Fruit fly (Drosophila melanogaster) whole organism, embryonic: ENCODE data around the gene MED15.

Source experiments
- Atf-2 ChIP-seq: fragments of 200-800 bp; sonication (Bioruptor generic); optimal IDR thresholded peaks from 2 replicates; lab custom pipeline; 2016; ENCODE audit warnings: missing biosample characterization, missing genetic modification characterization
- CG10267 ChIP-seq: fragments of 200-800 bp; sonication (Bioruptor generic); optimal IDR thresholded peaks from 2 replicates; lab custom pipeline; 2018; ENCODE audit warnings: missing biosample characterization, mild to moderate bottlenecking, missing genetic modification characterization, moderate library complexity
- CG10274 ChIP-seq: fragments of 200-800 bp; sonication (Bioruptor generic); optimal IDR thresholded peaks from 3 replicates; lab custom pipeline; 2017; ENCODE audit warnings: missing biosample characterization, mild to moderate bottlenecking, missing genetic modification characterization
- CG11504 ChIP-seq: fragments of 200-800 bp; sonication (Bioruptor generic); optimal IDR thresholded peaks from 3 replicates; lab custom pipeline; 2019; ENCODE audit warnings: missing biosample characterization, mild to moderate bottlenecking, missing genetic modification characterization, moderate library complexity
- CG12219 ChIP-seq: fragments of 200-800 bp; sonication (Bioruptor generic); optimal IDR thresholded peaks from 3 replicates; lab custom pipeline; 2018; ENCODE audit warnings: missing biosample characterization, mild to moderate bottlenecking, missing genetic modification characterization
- CG12942 ChIP-seq: fragments of 200-800 bp; sonication (Bioruptor generic); optimal IDR thresholded peaks from 3 replicates; lab custom pipeline; 2016; ENCODE audit warnings: missing biosample characterization, missing genetic modification characterization
- CG14014 ChIP-seq: fragments of 200-800 bp; sonication (Bioruptor generic); IDR thresholded peaks from 2 replicates; pipeline ENCODE4 v1.3.6; 2022; ENCODE audit warnings: missing biosample characterization, missing genetic modification characterization
- CG31224 ChIP-seq: fragments of 200-800 bp; sonication (Bioruptor generic); IDR thresholded peaks from 2 replicates; pipeline ENCODE4 v1.3.6; 2022; ENCODE audit warnings: missing biosample characterization, missing genetic modification characterization
- CG31441 ChIP-seq: fragments of 200-800 bp; sonication (Bioruptor generic); IDR thresholded peaks from 2 replicates; pipeline ENCODE4 v1.3.6; 2022; ENCODE audit warnings: missing biosample characterization, missing genetic modification characterization
- CG42726 ChIP-seq: fragments of 200-800 bp; sonication (Bioruptor generic); IDR thresholded peaks from 2 replicates; pipeline ENCODE4 v1.3.6; 2022; ENCODE audit warnings: missing biosample characterization, missing genetic modification characterization; ENCODE audit not compliant: partially characterized antibody
- CG4360 ChIP-seq: fragments of 200-800 bp; sonication (Bioruptor generic); IDR thresholded peaks from 2 replicates; pipeline ENCODE4 v1.3.6; 2022; ENCODE audit warnings: missing biosample characterization, missing genetic modification characterization
- CG4617 ChIP-seq: fragments of 200-800 bp; sonication (Bioruptor generic); optimal IDR thresholded peaks from 3 replicates; lab custom pipeline; 2016; ENCODE audit warnings: missing biosample characterization, missing genetic modification characterization, borderline replicate concordance
- CG7372 ChIP-seq: fragments of 200-800 bp; sonication (Bioruptor generic); IDR thresholded peaks from 2 replicates; pipeline ENCODE4 v1.3.6; 2022; ENCODE audit warnings: missing biosample characterization, missing genetic modification characterization
- CG8281 ChIP-seq: fragments of 200-800 bp; sonication (Bioruptor generic); optimal IDR thresholded peaks from 2 replicates; lab custom pipeline; 2018; ENCODE audit warnings: missing biosample characterization, mild to moderate bottlenecking, missing genetic modification characterization, moderate library complexity
- CG8924 ChIP-seq: fragments of 200-800 bp; optimal IDR thresholded peaks from 3 replicates; lab custom pipeline; 2019; ENCODE audit warnings: missing biosample characterization, mild to moderate bottlenecking, missing genetic modification characterization, moderate library complexity
- D19A ChIP-seq: fragments of 200-800 bp; optimal IDR thresholded peaks from 3 replicates; lab custom pipeline; 2019; ENCODE audit warnings: missing biosample characterization, mild to moderate bottlenecking, missing genetic modification characterization, moderate library complexity
- Dek ChIP-seq: fragments of 200-800 bp; sonication (Bioruptor generic); optimal IDR thresholded peaks from 3 replicates; lab custom pipeline; 2019; ENCODE audit warnings: missing biosample characterization, mild to moderate bottlenecking, missing genetic modification characterization, moderate library complexity
- Dll ChIP-seq: fragments of 200-800 bp; sonication (Bioruptor generic); IDR thresholded peaks from 4 replicates; pipeline ENCODE4 v1.3.6; 2022; ENCODE audit warnings: missing biosample characterization, missing genetic modification characterization; ENCODE audit not compliant: partially characterized antibody
- Doc3 ChIP-seq: fragments of 200-800 bp; sonication (Bioruptor generic); IDR thresholded peaks from 3 replicates; pipeline ENCODE4 v1.3.6; 2022; ENCODE audit warnings: missing biosample characterization, missing genetic modification characterization; ENCODE audit not compliant: partially characterized antibody
- Drgx ChIP-seq: fragments of 200-800 bp; sonication (Bioruptor generic); IDR thresholded peaks from 2 replicates; pipeline ENCODE4 v1.3.6; 2022; ENCODE audit warnings: missing biosample characterization, missing genetic modification characterization
- Hey ChIP-seq: fragments of 200-800 bp; sonication (Bioruptor generic); optimal IDR thresholded peaks from 3 replicates; lab custom pipeline; 2018; ENCODE audit warnings: missing biosample characterization, mild to moderate bottlenecking, missing genetic modification characterization
- Hr3 ChIP-seq: fragments of 200-800 bp; sonication (Bioruptor generic); optimal IDR thresholded peaks from 3 replicates; lab custom pipeline; 2016; ENCODE audit warnings: missing biosample characterization, missing genetic modification characterization
- Hsf ChIP-seq: fragments of 200-800 bp; sonication (Bioruptor generic); optimal IDR thresholded peaks from 3 replicates; lab custom pipeline; 2016; ENCODE audit warnings: missing biosample characterization, missing genetic modification characterization
- Lim3 ChIP-seq: fragments of 200-800 bp; sonication (Bioruptor generic); IDR thresholded peaks from 2 replicates; pipeline ENCODE4 v1.3.6; 2022; ENCODE audit warnings: missing biosample characterization, missing genetic modification characterization
- NC2α ChIP-seq: fragments of 200-800 bp; sonication (Bioruptor generic); optimal IDR thresholded peaks from 2 replicates; lab custom pipeline; 2016; ENCODE audit warnings: missing biosample characterization, missing genetic modification characterization
- NFAT ChIP-seq: fragments of 200-800 bp; sonication (Bioruptor generic); IDR thresholded peaks from 2 replicates; pipeline ENCODE4 v1.3.6; 2022; ENCODE audit warnings: missing biosample characterization, missing genetic modification characterization
- Poxn ChIP-seq: fragments of 200-800 bp; sonication (Bioruptor generic); IDR thresholded peaks from 2 replicates; pipeline ENCODE4 v1.3.6; 2022; ENCODE audit warnings: missing biosample characterization, missing genetic modification characterization
- Sry-β ChIP-seq: fragments of 200-800 bp; sonication (Bioruptor generic); optimal IDR thresholded peaks from 2 replicates; lab custom pipeline; 2018; ENCODE audit warnings: missing biosample characterization, mild to moderate bottlenecking, missing genetic modification characterization, moderate library complexity
- Stat92E ChIP-seq, 3 experiments: fragments of >200 bp in 2 of 3; fragments of 200-800 bp in 1 of 3; sonication (Bioruptor generic) in 1 of 3; optimal IDR thresholded peaks; 2 replicates each; lab custom pipeline; 2017 to 2019; ENCODE audit warnings: missing biosample characterization in 3 of 3, missing genetic modification characterization in 3 of 3, mild to moderate bottlenecking in 1 of 3, moderate library complexity in 1 of 3
- TFAM ChIP-seq: fragments of 200-800 bp; sonication (Bioruptor generic); optimal IDR thresholded peaks from 2 replicates; lab custom pipeline; 2017; ENCODE audit warnings: missing biosample characterization, missing genetic modification characterization, inconsistent platforms
- al ChIP-seq: fragments of 200-800 bp; sonication (Bioruptor generic); IDR thresholded peaks from 2 replicates; pipeline ENCODE4 v1.3.6; 2022; ENCODE audit warnings: missing biosample characterization, missing genetic modification characterization
- ap ChIP-seq: fragments of 200-800 bp; sonication (Bioruptor generic); IDR thresholded peaks from 2 replicates; pipeline ENCODE4 v1.3.6; 2022; ENCODE audit warnings: missing biosample characterization, missing genetic modification characterization
- ase ChIP-seq: fragments of 200-800 bp; sonication (Bioruptor generic); IDR thresholded peaks from 3 replicates; pipeline ENCODE4 v1.3.6; 2022; ENCODE audit warnings: missing biosample characterization, missing genetic modification characterization
- ash1 ChIP-seq: fragments of 200-800 bp; sonication (Bioruptor generic); optimal IDR thresholded peaks from 2 replicates; lab custom pipeline; 2018; ENCODE audit warnings: missing biosample characterization, mild to moderate bottlenecking, missing genetic modification characterization
- bbx ChIP-seq: fragments of 200-800 bp; sonication (Bioruptor generic); IDR thresholded peaks from 2 replicates; pipeline ENCODE4 v1.3.6; 2022; ENCODE audit warnings: missing biosample characterization, missing genetic modification characterization; ENCODE audit not compliant: partially characterized antibody
- bowl ChIP-seq: fragments of 200-800 bp; sonication (Bioruptor generic); IDR thresholded peaks from 2 replicates; pipeline ENCODE4 v1.3.6; 2022; ENCODE audit warnings: missing biosample characterization, missing genetic modification characterization
- bsh ChIP-seq, 2 experiments: fragments of 200-800 bp; sonication (Bioruptor generic); optimal IDR thresholded peaks; 2 replicates each; lab custom pipeline; 2017 to 2018; ENCODE audit warnings: mild to moderate bottlenecking in 2 of 2, missing biosample characterization in 2 of 2, missing genetic modification characterization in 2 of 2, moderate library complexity in 1 of 2
- eyg ChIP-seq: fragments of 200-800 bp; sonication (Bioruptor generic); optimal IDR thresholded peaks from 3 replicates; lab custom pipeline; 2016; ENCODE audit warnings: missing biosample characterization, missing genetic modification characterization
- jigr1 ChIP-seq: fragments of 200-800 bp; sonication (Bioruptor generic); IDR thresholded peaks from 3 replicates; pipeline ENCODE4 v1.3.6; 2022; ENCODE audit warnings: missing biosample characterization, missing genetic modification characterization
- mirr ChIP-seq: fragments of 200-800 bp; sonication (Bioruptor generic); optimal IDR thresholded peaks from 3 replicates; lab custom pipeline; 2018; ENCODE audit warnings: missing biosample characterization, mild to moderate bottlenecking, missing genetic modification characterization
- nerfin-1 ChIP-seq: fragments of 200-800 bp; sonication (Bioruptor generic); optimal IDR thresholded peaks from 3 replicates; lab custom pipeline; 2019; ENCODE audit warnings: missing biosample characterization, mild to moderate bottlenecking, missing genetic modification characterization, moderate library complexity
- row ChIP-seq: fragments of 200-800 bp; sonication (Bioruptor generic); IDR thresholded peaks from 3 replicates; pipeline ENCODE4 v1.3.6; 2022; ENCODE audit warnings: missing biosample characterization, missing genetic modification characterization
- salm ChIP-seq: fragments of 200-800 bp; sonication (Bioruptor generic); optimal IDR thresholded peaks from 2 replicates; lab custom pipeline; 2018; ENCODE audit warnings: missing biosample characterization, mild to moderate bottlenecking, missing genetic modification characterization
- sna ChIP-seq: fragments of 200-800 bp; sonication (Bioruptor generic); IDR thresholded peaks from 2 replicates; pipeline ENCODE4 v1.3.6; 2022; ENCODE audit warnings: missing biosample characterization, missing genetic modification characterization; ENCODE audit not compliant: partially characterized antibody
- sob ChIP-seq: fragments of 200-800 bp; sonication (Bioruptor generic); IDR thresholded peaks from 2 replicates; pipeline ENCODE4 v1.3.6; 2022; ENCODE audit warnings: missing biosample characterization, missing genetic modification characterization
- ssp ChIP-seq: fragments of 200-800 bp; sonication (Bioruptor generic); IDR thresholded peaks from 2 replicates; pipeline ENCODE4 v1.3.6; 2022; ENCODE audit warnings: missing biosample characterization, missing genetic modification characterization
- stwl ChIP-seq: fragments of 200-800 bp; sonication (Bioruptor generic); optimal IDR thresholded peaks from 3 replicates; lab custom pipeline; 2018; ENCODE audit warnings: missing biosample characterization, mild to moderate bottlenecking, missing genetic modification characterization, moderate library complexity
- tx ChIP-seq: fragments of 200-800 bp; sonication (Bioruptor generic); optimal IDR thresholded peaks from 2 replicates; lab custom pipeline; 2016; ENCODE audit warnings: missing biosample characterization, missing genetic modification characterization
- zf30C ChIP-seq: fragments of 200-800 bp; sonication (Bioruptor generic); optimal IDR thresholded peaks from 3 replicates; lab custom pipeline; 2018; ENCODE audit warnings: missing biosample characterization, mild to moderate bottlenecking, missing genetic modification characterization

The MED15 gene

DNA sequence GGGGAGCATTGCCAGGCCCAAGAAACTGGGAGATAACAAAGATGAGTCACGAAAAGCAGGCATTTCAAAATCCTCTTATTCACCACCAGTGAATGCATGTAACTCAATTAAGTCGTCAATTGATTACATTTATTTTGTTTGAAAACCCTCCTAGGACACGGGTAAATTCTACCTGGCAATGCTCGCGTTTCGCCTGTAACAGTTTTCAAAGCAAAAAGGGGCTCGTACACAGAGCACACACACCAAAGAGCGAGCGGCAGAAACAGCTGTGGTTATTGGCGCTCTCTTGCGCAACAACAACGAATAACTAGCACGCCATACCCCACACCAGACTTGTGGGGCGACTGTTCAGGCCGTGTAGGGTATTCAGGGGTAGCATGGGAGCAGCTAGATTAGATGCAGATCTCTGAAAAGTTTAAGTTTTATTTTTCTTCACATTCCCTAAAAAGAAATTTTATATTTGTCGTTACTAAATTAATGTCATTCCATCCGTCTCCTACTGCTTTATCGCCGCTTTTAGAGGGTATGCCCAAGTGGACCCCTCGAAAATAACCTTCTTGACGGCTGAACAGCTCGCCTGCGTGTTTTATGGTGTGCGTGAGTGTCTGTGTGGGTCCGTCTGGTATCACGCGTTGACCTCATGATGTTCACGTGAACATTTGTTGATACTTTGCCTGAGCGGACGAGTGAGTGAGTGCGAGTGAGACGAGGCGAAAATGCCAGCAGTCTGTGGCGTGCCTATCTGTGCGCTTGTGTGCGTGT, 8.0 kb downstream of the MED15 start (continued):
- no peak for TF ChIP-seq al (GFP tag; lab: Robert Waterston, UW)
- TF ChIP-seq row (GFP tag; lab: Robert Waterston, UW), result no peak
- no peak for TF ChIP-seq bbx (GFP tag; lab: Robert Waterston, UW)
- peak; percentile 99 for TF ChIP-seq Hey (tag; lab: Kevin White, UChicago)
- TF ChIP-seq salm, result peak; percentile 100
- TF ChIP-seq ap (GFP tag; lab: Robert Waterston, UW), result no peak
- TF ChIP-seq D19A, result peak; percentile 99
- no peak for TF ChIP-seq Drgx
- TF ChIP-seq CG4617 (GFP tag; lab: Kevin White, UChicago), result peak; percentile 100
- peak; percentile 100 for TF ChIP-seq tx
- peak; percentile 98 for TF ChIP-seq CG10274 (GFP tag; lab: Kevin White, UChicago)
- TF ChIP-seq Dek, result peak; percentile 100
- no peak for TF ChIP-seq bowl (GFP tag; lab: Robert Waterston, UW)
- peak; percentile 100 for TF ChIP-seq Atf-2
- TF ChIP-seq ssp (GFP tag; lab: Robert Waterston, UW), result no peak
- TF ChIP-seq nerfin-1 (tag; lab: Kevin White, UChicago), result peak; percentile 100
- no peak for TF ChIP-seq CG7372 (GFP tag; lab: Robert Waterston, UW)
- no peak for TF ChIP-seq sob (GFP tag; lab: Robert Waterston, UW)
- TF ChIP-seq Stat92E (GFP tag; optimal IDR thresholded peaks at IDR 0.05; lab: Kevin White, UChicago), result peak in 1 of 3 experiments; percentile 100
- no peak for TF ChIP-seq CG14014 (GFP tag; lab: Robert Waterston, UW)
- no peak for TF ChIP-seq CG4360 (GFP tag; lab: Robert Waterston, UW)
- peak; percentile 100 for TF ChIP-seq eyg (GFP tag; lab: Kevin White, UChicago)
- no peak for TF ChIP-seq CG42726
- peak; percentile 100 for TF ChIP-seq Hsf
- TF ChIP-seq sna (GFP tag; lab: Robert Waterston, UW), result no peak
- TF ChIP-seq CG8924 (tag; lab: Kevin White, UChicago), result peak; percentile 100
- TF ChIP-seq ase, result no peak
- TF ChIP-seq CG8281 (tag; lab: Kevin White, UChicago), result peak; percentile 97
- no peak for TF ChIP-seq Lim3 (GFP tag; lab: Robert Waterston, UW)
- TF ChIP-seq Dll (GFP tag; lab: Robert Waterston, UW), result no peak
- no peak for TF ChIP-seq NFAT
- peak; percentile 100 for TF ChIP-seq CG10267
- TF ChIP-seq Hr3 (GFP tag; lab: Kevin White, UChicago), result peak; percentile 100
- TF ChIP-seq CG12942 (GFP tag; lab: Kevin White, UChicago), result peak; percentile 100
- peak; percentile 84 for TF ChIP-seq Sry-β (GFP tag; lab: Kevin White, UChicago)
- TF ChIP-seq stwl, result peak; percentile 94
- TF ChIP-seq NC2α (GFP tag; lab: Kevin White, UChicago), result peak; percentile 100
- TF ChIP-seq ash1 (GFP tag; lab: Kevin White, UChicago), result peak; percentile 100
- peak; percentile 99 for TF ChIP-seq CG11504 (tag; lab: Kevin White, UChicago)
- peak; percentile 100 for TF ChIP-seq mirr
- peak; percentile 100 for TF ChIP-seq bsh (GFP tag; optimal IDR thresholded peaks at IDR 0.05; lab: Kevin White, UChicago)
- TF ChIP-seq Doc3 (GFP tag; lab: Robert Waterston, UW), result no peak
- TF ChIP-seq jigr1 (GFP tag; lab: Robert Waterston, UW), result no peak
- no peak for TF ChIP-seq CG31441 (GFP tag; lab: Robert Waterston, UW)
- peak; percentile 100 for TF ChIP-seq CG12219 (GFP tag; lab: Kevin White, UChicago)
- TF ChIP-seq Poxn (GFP tag; lab: Robert Waterston, UW), result no peak
- no peak for TF ChIP-seq CG31224
- peak; percentile 98 for TF ChIP-seq TFAM
- TF ChIP-seq zf30C (GFP tag; lab: Kevin White, UChicago), result peak; percentile 59
